Fruit fly (Drosophila melanogaster): Measurements from ENCODE around the gene CG10761.

The CG10761 gene

DNA sequence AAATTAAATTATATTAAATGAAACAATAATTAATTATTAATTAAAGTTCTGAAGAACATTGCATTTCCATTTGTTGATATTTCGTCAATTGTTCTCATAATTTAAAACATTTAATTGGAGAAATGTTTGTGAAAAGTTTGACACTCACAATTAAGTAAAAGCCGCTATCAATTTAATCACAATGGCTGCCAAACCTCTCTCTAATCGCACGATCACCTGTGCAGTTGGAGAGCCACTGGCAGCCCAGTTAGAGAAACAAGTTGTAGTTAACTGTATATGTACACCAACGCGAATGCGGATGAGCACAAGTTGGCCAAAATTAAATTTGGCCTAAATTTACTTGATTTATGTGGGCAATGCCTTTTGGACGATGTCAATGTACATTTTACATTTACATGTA, 29.6 kb upstream of the CG10761 start:
- no peak for TF ChIP-seq CG17801 (GFP tag; optimal IDR thresholded peaks at IDR 0.05; ENCODE audit: partially characterized antibody)

DNA sequence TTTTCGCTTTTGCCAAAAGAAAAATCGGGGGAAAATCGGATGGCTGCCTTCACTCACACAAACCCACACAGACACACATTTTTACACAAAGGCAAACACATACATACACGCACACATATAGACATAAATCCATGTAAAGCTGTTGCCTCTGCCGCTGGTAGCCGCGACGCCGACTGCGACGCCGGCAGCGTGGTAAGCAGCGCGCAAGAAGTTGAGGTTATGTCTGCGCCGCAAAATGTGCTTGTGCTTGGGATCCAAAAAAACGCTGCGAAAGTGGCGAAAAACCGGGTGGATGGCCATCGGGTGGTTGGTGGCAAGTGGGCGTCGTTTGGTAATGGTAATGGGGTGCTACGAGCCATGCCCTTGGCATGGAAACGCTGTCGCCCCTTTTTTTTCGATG, 17.3 kb upstream of the CG10761 start:
- TF ChIP-seq CG17801 (GFP tag; optimal IDR thresholded peaks at IDR 0.05; ENCODE audit: partially characterized antibody), result no peak

DNA sequence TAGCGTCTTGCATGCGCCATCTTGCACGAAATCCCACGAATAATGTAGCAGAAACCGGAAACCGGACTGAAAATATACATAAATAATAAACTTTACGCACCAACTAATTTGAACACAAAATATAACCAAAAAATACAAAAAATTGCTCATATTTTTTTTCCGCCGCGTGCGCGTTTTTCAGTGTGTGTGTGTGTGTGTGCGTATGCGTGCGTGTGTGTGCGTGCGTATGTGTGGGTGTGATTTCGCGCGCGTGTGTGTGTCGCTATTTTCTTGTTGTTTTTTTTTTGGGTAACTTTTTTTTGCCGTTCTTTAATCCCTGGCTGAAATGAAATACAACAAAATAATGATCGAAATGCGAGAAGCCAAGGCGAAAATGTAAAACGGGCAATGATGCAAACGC, 16.4 kb upstream of the CG10761 start:
- TF ChIP-seq CG17801 (GFP tag; optimal IDR thresholded peaks at IDR 0.05; ENCODE audit: partially characterized antibody), result no peak

DNA sequence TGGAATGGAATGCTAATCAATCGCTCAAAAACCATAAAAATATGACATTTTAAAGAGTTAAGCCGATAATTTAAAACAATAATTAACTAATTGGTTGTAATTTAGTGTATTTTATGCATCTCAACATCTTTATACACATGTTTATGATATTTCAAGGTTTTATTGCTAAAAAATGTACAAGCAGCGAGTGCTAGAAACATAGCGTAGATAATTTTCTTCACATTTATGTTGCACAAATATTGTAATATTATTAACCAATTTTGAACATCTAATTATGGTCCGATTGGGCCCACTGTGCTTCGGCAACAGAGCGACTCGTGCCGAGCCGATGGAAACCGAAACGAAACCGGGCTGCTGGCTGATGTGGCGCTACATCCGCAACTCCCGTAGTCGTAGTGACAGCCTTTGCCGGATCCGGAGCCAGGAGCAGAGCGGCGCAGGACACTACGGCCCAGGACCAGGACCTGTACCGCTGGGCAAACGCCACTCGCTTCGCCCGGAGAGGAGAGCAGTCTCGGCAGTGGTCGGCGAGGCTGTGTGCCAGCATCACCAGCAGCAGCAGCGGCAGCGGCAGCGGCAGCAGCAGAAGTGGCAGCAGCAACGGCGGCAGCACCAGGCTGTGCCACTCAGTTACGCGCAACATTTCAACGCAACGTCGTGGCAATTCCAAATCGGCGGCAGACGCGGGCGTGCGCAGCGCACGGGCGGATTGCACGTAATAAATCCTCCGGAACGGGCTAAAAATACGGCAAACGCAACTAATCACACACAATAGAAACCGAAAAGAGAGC, 15.8 kb upstream of the CG10761 start, which contains the start of gene sdt:
Gene sdt, plus strand, starts transcription at position 385 of the 791 bp plus-strand sequence.
- no peak for TF ChIP-seq CG17801 (GFP tag; optimal IDR thresholded peaks at IDR 0.05; ENCODE audit: partially characterized antibody)

DNA sequence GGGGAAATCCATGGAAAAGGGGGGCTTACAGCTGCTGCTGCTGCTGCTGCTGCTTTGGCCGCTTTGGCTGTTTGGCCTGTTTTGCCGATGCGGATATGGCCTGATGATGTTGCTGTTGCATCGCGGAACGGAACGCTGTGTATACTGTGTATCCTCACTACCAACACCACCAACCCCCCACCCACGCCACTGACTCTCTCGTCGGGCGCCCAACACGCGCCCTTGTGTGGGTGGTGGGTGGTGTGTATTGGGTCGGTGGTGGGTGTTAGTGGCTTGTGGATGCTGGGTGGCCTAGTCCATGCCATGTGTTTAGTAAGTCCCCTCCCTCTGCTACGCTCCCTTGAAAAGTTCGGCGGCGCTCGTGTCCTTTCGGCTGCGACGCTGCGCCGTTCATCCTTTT, 15.2 kb upstream of the CG10761 start:
- TF ChIP-seq CG17801 (GFP tag; optimal IDR thresholded peaks at IDR 0.05; ENCODE audit: partially characterized antibody), result no peak

DNA sequence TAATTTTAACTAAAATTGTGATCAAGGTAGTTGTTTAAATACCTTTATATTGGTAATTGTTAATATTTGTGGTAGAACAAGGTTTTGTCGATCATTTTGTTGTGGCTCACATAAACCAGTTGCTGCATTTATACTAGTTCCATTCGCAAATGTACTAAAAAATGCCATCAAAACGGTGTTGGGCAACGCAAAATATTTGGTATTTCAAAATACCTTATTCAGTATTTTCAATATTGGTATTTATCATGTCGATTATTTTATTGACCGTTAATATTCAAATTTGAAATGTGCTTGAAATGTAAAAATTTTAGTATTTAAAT, 14.4 kb upstream of the CG10761 start, which contains the start of gene slpr:
Gene slpr, minus strand, starts transcription at position 156 of the 320 bp plus-strand sequence.
- TF ChIP-seq CG17801 (GFP tag; optimal IDR thresholded peaks at IDR 0.05; ENCODE audit: partially characterized antibody), result no peak

DNA sequence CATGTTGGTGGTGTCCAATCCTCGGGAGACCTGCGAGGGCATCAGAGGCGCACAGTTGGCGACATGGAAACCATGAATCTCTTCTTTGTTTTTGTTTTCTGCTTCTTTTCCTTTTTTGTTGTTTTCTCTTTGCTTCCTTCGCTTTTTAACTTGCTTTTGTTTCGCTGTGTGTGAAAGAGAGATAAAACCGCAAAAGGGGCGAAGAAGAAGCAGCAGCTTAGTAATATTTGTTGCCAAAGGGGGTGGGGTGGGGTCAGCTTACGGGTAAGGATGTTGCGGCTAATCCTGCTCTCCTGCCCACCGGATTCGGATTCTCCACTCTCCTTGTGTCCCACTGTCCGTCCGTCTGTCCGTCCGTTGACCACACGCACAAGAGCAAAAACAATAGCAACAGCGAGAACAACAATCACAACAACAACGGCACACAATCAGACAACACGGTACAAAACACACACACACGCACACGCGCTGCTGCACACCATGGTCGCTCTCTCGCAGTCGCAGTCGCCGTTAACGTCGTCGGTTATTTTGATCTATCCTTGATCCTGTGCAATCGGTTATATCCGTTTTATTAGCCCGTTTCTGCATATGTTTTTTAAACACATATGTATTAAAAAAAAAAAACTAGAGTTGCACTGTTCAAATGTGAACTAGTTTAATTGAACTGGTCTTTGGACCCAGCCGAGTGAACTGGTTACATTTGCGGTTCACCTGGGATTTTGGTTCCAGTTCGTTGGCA, 13.9 kb upstream of the CG10761 start:
- TF ChIP-seq CG17801 (GFP tag; optimal IDR thresholded peaks at IDR 0.05; ENCODE audit: partially characterized antibody), result peak; percentile 18

DNA sequence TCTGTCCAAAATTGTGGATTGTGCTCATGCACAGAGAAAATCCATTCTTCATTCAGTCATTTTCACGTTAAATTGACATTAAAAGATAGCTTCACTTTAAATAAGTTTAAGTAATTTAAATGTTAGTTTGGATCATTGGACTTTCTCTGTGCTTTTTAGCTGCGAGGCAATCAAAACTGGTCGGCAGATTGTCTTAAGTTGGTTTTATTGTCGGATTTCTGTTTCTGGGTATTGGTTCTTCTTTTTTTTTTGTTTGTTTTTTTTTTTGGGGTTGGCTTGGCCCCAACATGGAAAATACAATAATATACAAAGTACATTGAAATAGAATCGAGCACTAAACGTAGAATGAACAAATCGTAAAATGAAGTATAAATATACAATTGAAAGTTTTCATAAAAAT, 7.6 kb upstream of the CG10761 start, which contains the start of gene CG2278:
Gene CG2278, minus strand, starts transcription at position 101 of the 400 bp plus-strand sequence.
- no peak for TF ChIP-seq CG17801 (GFP tag; optimal IDR thresholded peaks at IDR 0.05; ENCODE audit: partially characterized antibody)

DNA sequence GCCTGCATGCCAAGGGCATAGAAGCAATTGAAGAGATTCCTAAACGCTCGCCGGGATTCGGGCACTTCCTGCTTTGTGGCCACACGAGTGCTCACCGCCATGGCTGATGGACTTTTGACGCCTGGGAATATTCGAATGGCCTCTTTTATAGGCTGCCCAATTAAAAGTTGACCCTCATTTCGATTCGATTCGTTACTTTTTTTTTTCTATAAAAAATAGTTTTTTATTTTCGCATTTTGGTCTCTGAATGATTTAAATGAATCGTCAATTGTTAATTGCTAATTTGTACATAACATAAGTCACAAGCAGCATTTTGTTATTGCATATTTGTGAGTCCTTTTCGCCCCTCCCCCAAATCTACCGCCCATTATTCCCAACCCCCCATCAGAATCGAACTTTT, 3.0 kb upstream of the CG10761 start, which contains the start of gene Or7a:
Gene Or7a, minus strand, starts transcription at position 101 of the 400 bp plus-strand sequence.
- no peak for TF ChIP-seq CG17801 (GFP tag; optimal IDR thresholded peaks at IDR 0.05; ENCODE audit: partially characterized antibody)

DNA sequence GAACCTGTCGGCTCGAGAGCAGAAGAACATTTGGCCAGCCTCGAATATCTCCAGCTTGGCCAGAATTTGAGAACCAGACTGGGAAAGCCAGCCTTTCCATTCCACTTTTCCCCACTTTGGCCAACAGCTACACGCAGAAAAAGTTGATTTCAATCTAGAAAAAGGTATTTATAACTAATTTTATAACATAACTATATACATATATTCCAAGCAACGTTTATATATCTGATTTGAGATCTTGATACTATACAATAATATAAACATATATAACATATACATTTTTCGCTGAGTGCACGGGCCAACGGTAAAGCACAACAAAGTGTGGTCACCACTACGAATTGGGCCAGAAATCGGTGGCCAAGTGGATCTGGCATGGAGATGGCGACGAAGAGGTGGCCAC, 860 bp upstream of the CG10761 start:
- TF ChIP-seq CG17801 (GFP tag; optimal IDR thresholded peaks at IDR 0.05; ENCODE audit: partially characterized antibody), result no peak

DNA sequence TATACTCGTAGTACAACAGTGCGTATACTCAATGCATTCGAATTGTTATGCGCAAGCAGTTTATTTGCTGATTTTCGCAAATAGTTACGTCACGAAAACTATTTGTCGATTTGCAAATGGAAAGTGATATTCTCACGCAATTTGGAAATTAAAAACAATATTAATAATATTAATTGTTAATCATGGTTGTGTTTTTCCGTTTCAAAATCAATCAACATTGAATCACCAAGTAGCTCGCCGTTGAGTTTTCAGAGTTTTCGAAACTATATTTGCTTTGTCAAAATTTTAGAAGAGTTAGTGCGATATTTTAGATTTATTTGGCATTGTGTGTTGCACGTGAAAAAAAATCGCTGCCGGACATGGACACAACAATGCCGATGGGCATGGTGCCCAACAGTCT, 2.8 kb downstream of the CG10761 start, which contains the start of gene CG15337:
Gene CG15337, plus strand, starts transcription at position 301 of the 400 bp plus-strand sequence.
- no peak for TF ChIP-seq CG17801 (GFP tag; optimal IDR thresholded peaks at IDR 0.05; ENCODE audit: partially characterized antibody)

DNA sequence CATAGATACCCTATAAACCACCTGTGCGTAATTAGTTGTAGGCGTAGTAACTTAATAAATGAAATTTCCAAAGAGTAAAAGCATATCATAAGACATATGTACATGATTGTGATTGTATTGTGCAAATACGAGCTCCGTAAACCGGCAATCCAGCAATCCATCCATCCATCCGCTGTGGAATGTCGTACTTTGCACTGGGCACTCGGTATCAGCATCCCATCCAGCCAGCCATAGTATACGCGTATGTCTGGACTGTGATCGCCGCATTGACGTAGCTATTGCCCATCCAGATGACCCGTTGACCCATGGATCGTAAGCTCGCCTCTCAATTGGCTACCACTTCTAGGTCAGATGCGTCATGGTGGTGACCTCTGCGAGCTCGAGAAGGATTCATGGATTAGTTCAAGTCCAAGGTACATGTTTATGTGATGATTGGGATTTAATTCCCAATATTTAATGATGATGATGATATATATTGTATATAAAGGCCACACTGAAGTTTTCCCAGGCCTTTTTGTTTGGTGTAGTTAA, 3.6 kb downstream of the CG10761 start:
- no peak for TF ChIP-seq CG17801 (GFP tag; optimal IDR thresholded peaks at IDR 0.05; ENCODE audit: partially characterized antibody)

DNA sequence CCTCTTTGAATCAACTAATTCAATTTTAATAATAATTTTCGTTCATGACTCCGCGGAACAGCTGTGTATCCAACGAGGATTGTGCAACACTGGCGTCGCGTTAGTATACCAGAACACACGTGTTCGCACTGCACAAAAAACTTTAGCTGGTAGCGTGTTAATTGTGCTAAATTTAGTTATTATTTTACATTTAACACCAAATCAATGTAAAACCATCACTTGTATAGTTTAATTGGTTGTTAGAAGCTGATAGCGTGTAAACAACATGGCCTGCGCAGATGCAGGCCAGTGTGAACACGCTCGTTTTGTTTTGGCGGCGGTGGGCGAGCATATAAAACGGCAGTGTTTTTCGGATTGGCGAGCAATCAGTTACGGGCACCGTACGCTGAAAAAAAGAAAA, 5.3 kb downstream of the CG10761 start, which contains the start of the genes Traf6 and GIIIspla2:
Gene Traf6, minus strand, starts transcription at position 93 of the 400 bp plus-strand sequence.
Gene GIIIspla2, plus strand, starts transcription at position 335 of the 400 bp plus-strand sequence.
- TF ChIP-seq CG17801 (GFP tag; optimal IDR thresholded peaks at IDR 0.05; ENCODE audit: partially characterized antibody), result peak; percentile 72

DNA sequence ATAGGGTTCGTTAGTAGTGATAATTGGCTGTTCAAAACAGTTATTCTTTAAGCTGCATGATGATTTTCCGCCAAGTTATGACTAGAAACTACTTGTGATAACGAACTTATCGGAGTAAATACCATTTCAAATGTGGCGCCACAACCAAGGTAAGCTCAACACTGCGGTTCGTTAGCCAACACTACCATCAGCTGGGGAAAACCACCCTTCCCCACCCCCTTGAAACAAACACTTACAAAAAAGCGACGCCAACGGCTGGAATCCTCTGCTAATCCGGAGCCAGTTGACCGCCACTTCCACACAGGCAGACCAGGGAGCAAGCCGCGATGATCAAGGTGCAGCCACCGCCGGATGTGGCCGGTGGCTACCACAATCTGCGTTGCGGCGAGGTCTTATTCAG, 9.9 kb downstream of the CG10761 start, which contains the start of gene CG18262:
Gene CG18262, plus strand, starts transcription at position 231 of the 400 bp plus-strand sequence.
- TF ChIP-seq CG17801 (GFP tag; optimal IDR thresholded peaks at IDR 0.05; ENCODE audit: partially characterized antibody), result no peak

DNA sequence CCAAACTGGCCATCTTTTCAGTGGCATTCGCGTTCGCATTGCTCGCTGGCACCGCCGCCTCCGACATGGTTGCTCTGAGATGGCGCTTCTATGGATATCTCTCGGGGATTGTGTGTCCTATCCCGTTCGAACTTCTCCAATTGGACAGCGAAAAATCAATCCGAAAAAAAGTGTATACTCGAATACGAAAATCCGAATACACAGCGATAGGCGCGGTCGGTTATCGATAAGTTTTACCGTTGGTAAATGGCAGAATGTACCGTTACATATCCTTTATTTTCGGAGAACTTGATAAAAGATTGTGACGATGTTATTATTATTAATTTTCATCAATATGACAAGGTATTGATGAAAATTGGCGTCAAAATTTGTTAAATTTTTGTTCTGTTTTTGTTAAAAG, 10.5 kb downstream of the CG10761 start, which contains the start of gene Gbeta5:
Gene Gbeta5, minus strand, starts transcription at position 199 of the 400 bp plus-strand sequence.
- no peak for TF ChIP-seq CG17801 (GFP tag; optimal IDR thresholded peaks at IDR 0.05; ENCODE audit: partially characterized antibody)
